Worm (Caenorhabditis elegans): ENCODE data around the gene col-41.

DNA sequence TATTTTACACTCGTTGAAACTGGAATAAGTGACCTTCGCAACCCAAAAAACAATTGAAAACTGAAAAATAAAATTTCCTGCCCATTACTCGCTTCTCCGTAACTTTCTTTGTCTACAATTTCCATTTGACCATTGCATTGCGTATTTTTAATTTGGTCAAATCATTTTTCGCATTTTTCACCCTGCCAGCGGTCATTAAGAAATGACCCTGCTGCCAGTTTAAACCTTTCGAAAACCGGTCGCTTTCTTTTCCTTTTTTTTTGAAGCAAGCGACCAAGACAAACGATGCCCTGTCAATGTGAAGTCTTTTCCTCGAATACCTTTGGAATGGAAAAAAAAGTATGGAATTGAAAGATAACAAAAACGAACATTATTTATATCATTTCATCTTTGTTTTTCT lies 15.4 kb downstream of the col-41 start:
- TF ChIP-seq unc-55 (GFP tag; optimal IDR thresholded peaks at IDR 0.05): no peak
- TF ChIP-seq elt-3 (tag; optimal IDR thresholded peaks at IDR 0.05): no peak
- no peak for TF ChIP-seq mdl-1 (tag; optimal IDR thresholded peaks at IDR 0.05)
- no peak for TF ChIP-seq nhr-11 (tag; optimal IDR thresholded peaks at IDR 0.05)
- no peak for TF ChIP-seq lin-11 (tag; optimal IDR thresholded peaks at IDR 0.05)
- no peak for TF ChIP-seq fos-1 (tag; optimal IDR thresholded peaks at IDR 0.05)
- TF ChIP-seq R02D3.7 (tag; optimal IDR thresholded peaks at IDR 0.05): no peak
- no peak for TF ChIP-seq zag-1 (tag; optimal IDR thresholded peaks at IDR 0.05)

Data from whole organism, L2 larva.